Worm (Caenorhabditis elegans): ENCODE results near the gene itr-1.

DNA sequence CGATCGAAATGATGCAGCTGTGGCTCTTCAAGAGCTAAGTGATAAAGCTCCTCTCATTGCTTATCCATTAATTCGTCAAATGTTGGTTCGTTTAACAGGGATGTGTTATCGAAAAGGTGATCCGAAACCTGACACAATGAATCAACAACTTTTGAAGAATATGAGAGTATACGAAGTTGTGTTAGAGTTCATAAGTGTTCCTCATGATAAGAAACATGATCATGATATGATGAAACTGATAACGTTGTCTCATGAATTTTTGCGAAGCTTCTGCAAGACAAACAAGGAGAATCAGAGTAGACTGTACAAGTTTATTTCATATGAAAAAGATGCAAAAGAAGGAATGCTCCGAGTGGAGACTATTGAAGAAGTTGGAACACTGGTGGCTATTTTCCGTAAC, 14.4 kb downstream of the itr-1 start:
- TF ChIP-seq unc-62 (GFP tag; optimal IDR thresholded peaks at IDR 0.05) = no peak
- no peak for TF ChIP-seq snpc-4 (tag; optimal IDR thresholded peaks at IDR 0.05)
- no peak for TF ChIP-seq mab-5 (tag; optimal IDR thresholded peaks at IDR 0.05)
- no peak for TF ChIP-seq ztf-11 (tag; optimal IDR thresholded peaks at IDR 0.05)
- no peak for TF ChIP-seq nhr-12 (tag; optimal IDR thresholded peaks at IDR 0.05)
- TF ChIP-seq nhr-28 (tag; optimal IDR thresholded peaks at IDR 0.05) = no peak
- no peak for TF ChIP-seq lin-13 (tag; optimal IDR thresholded peaks at IDR 0.05)
- TF ChIP-seq ham-2 (GFP tag; optimal IDR thresholded peaks at IDR 0.05) = no peak
- TF ChIP-seq pha-4 (tag; optimal IDR thresholded peaks at IDR 0.05) = no peak

Data from whole organism, mixed stage, embryonic.